Fruit fly (Drosophila melanogaster) whole organism, adult: ENCODE measurements around the gene Atg16.

Experiments
- CG12768 ChIP-seq: fragments of 200-800 bp; sonication (Bioruptor generic); optimal IDR thresholded peaks from 2 replicates; lab custom pipeline; 2017; ENCODE audit warnings: missing biosample characterization, missing genetic modification characterization, mild to moderate bottlenecking, moderate library complexity, missing genetic modification reagents
- CG1620 ChIP-seq: fragments of 200-800 bp; sonication (Bioruptor generic); optimal IDR thresholded peaks from 2 replicates; lab custom pipeline; 2016; ENCODE audit warnings: missing biosample characterization, missing genetic modification characterization
- CG5204 ChIP-seq: fragments of 200-800 bp; sonication (Bioruptor generic); optimal IDR thresholded peaks from 2 replicates; lab custom pipeline; 2016; ENCODE audit warnings: missing biosample characterization, missing genetic modification characterization
- Crg-1 ChIP-seq: fragments of 200-800 bp; sonication (Bioruptor generic); optimal IDR thresholded peaks from 2 replicates; lab custom pipeline; 2016; ENCODE audit warnings: missing biosample characterization, missing genetic modification characterization
- Hr96 ChIP-seq: fragments of 200-800 bp; sonication (Bioruptor generic); optimal IDR thresholded peaks from 2 replicates; lab custom pipeline; 2016; ENCODE audit warnings: missing biosample characterization, missing genetic modification characterization
- cic ChIP-seq: fragments of 200-800 bp; sonication (Bioruptor generic); optimal IDR thresholded peaks from 2 replicates; lab custom pipeline; 2017; ENCODE audit warnings: missing biosample characterization, mild to moderate bottlenecking, missing genetic modification characterization, moderate library complexity
- kay ChIP-seq: fragments of 200-800 bp; sonication (Bioruptor generic); peaks from one replicate; lab custom pipeline; 2016; ENCODE audit warnings: missing biosample characterization, missing genetic modification characterization, borderline replicate concordance
- tj ChIP-seq: fragments of 200-800 bp; sonication (Bioruptor generic); optimal IDR thresholded peaks from 3 replicates; lab custom pipeline; 2017; ENCODE audit warnings: missing biosample characterization, mild to moderate bottlenecking, missing genetic modification characterization, moderate library complexity

DNA sequence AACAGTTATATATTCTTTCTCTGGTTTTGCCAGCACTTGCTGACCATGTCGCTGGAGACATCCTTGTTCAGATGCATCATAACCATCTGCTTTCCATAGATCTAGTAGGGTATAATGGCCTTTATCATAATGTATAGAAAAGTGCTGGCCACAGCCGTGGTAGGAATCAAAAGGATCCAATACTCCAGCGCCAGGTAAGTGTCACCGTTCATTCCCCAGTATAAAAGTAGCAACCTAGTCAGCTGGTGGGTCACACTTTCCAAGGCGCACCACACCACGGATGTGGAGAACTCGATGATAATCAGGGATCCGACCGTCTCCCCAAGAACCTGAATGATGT, 779 bp upstream of the Atg16 start, which contains the start of gene Prtl99C:
- no peak for TF ChIP-seq tj (GFP tag; lab: Kevin White, UChicago)
- no peak for TF ChIP-seq kay
- no peak for TF ChIP-seq Crg-1 (GFP tag; lab: Kevin White, UChicago)
- no peak for TF ChIP-seq CG1620
- no peak for TF ChIP-seq Hr96 (GFP tag; lab: Kevin White, UChicago)
- TF ChIP-seq CG5204 (GFP tag; lab: Kevin White, UChicago): no peak
- no peak for TF ChIP-seq cic (GFP tag; lab: Kevin White, UChicago)
- TF ChIP-seq CG12768 (GFP tag; lab: Kevin White, UChicago): no peak
